Fruit fly (Drosophila melanogaster): ENCODE measurements around the gene CG5250.

Gene CG5250

dm6 chr3R:19274028-19274427, 45.0 kb upstream of the CG5250 start (continued):
- TF ChIP-seq p53 (GFP tag; optimal IDR thresholded peaks at IDR 0.05) (no peak), maf-S (GFP tag; optimal IDR thresholded peaks at IDR 0.05) (no peak), zen2 (GFP tag; IDR thresholded peaks at IDR 0.05; ENCODE audit: partially characterized antibody) (no peak), slp2 (GFP tag; optimal IDR thresholded peaks at IDR 0.05) (no peak), sug (tag; optimal IDR thresholded peaks at IDR 0.05) (no peak), vfl (GFP tag; optimal IDR thresholded peaks at IDR 0.05) (no peak), CG7928 (GFP tag; optimal IDR thresholded peaks at IDR 0.05) (no peak), CG11456 (GFP tag; IDR thresholded peaks at IDR 0.05) (no peak), CG7372 (GFP tag; IDR thresholded peaks at IDR 0.05) (no peak), CG6813 (GFP tag; optimal IDR thresholded peaks at IDR 0.05) (no peak), CG6654 (GFP tag; optimal IDR thresholded peaks at IDR 0.05) (no peak), dmrt99B (tag; optimal IDR thresholded peaks at IDR 0.05) (peak; percentile 23), CG10274 (GFP tag; optimal IDR thresholded peaks at IDR 0.05) (no peak), cato (GFP tag; optimal IDR thresholded peaks at IDR 0.05; ENCODE audit: borderline replicate concordance) (no peak), Taf1 (GFP tag; IDR thresholded peaks at IDR 0.05) (no peak), disco-r (GFP tag; optimal IDR thresholded peaks at IDR 0.05) (no peak), tna (GFP tag; IDR thresholded peaks at IDR 0.05; ENCODE audit: partially characterized antibody) (no peak), CG31224 (GFP tag; IDR thresholded peaks at IDR 0.05) (no peak), CG13775 (GFP tag; optimal IDR thresholded peaks at IDR 0.05) (peak; percentile 10), bbx (GFP tag; IDR thresholded peaks at IDR 0.05; ENCODE audit: partially characterized antibody) (no peak), CG1792 (GFP tag; optimal IDR thresholded peaks at IDR 0.05) (no peak), Optix (GFP tag; IDR thresholded peaks at IDR 0.05) (no peak), dati (GFP tag; IDR thresholded peaks at IDR 0.05) (no peak), CG8290 (GFP tag; optimal IDR thresholded peaks at IDR 0.05) (no peak), CG8290 (tag; optimal IDR thresholded peaks at IDR 0.05) (no peak), CG1832 (GFP tag; optimal IDR thresholded peaks at IDR 0.05) (no peak), CG9609 (GFP tag; optimal IDR thresholded peaks at IDR 0.05) (no peak), CG3281 (GFP tag; optimal IDR thresholded peaks at IDR 0.05) (no peak), CG18262 (tag; optimal IDR thresholded peaks at IDR 0.05) (peak; percentile 69), lilli (GFP tag; optimal IDR thresholded peaks at IDR 0.05) (no peak), CG12769 (tag; optimal IDR thresholded peaks at IDR 0.05) (no peak), chm (GFP tag; IDR thresholded peaks at IDR 0.05) (no peak), row (GFP tag; IDR thresholded peaks at IDR 0.05) (no peak), peb (GFP tag; IDR thresholded peaks at IDR 0.05) (no peak), mirr (GFP tag; optimal IDR thresholded peaks at IDR 0.05) (no peak), D (optimal IDR thresholded peaks at IDR 0.05) (no peak), D (GFP tag; optimal IDR thresholded peaks at IDR 0.05) (peak; percentile 14), pita (GFP tag; optimal IDR thresholded peaks at IDR 0.05) (no peak), CG4617 (GFP tag; optimal IDR thresholded peaks at IDR 0.05; ENCODE audit: borderline replicate concordance) (no peak), PHDP (tag; optimal IDR thresholded peaks at IDR 0.05) (no peak), ftz-f1 (GFP tag; optimal IDR thresholded peaks at IDR 0.05) (no peak), ap (GFP tag; IDR thresholded peaks at IDR 0.05) (no peak), CG32767 (GFP tag; IDR thresholded peaks at IDR 0.05) (0 out of 2 replicates have a peak, but pooled peaks have one; percentile 16), ttk (GFP tag; IDR thresholded peaks at IDR 0.05) (no peak), CG8478 (optimal IDR thresholded peaks at IDR 0.05) (no peak), Aef1 (GFP tag; IDR thresholded peaks at IDR 0.05) (no peak), H15 (GFP tag; IDR thresholded peaks at IDR 0.05) (no peak), Lpt (GFP tag; optimal IDR thresholded peaks at IDR 0.05) (no peak), gsb (GFP tag; IDR thresholded peaks at IDR 0.05) (no peak), lab (GFP tag; optimal IDR thresholded peaks at IDR 0.05) (no peak), bcd (GFP tag; optimal IDR thresholded peaks at IDR 0.05) (no peak), Dek (tag; optimal IDR thresholded peaks at IDR 0.05) (no peak), ind (GFP tag; optimal IDR thresholded peaks at IDR 0.05) (no peak)
